Fruit fly (Drosophila melanogaster) whole organism, embryonic: ENCODE data around the gene CG15570.

Source experiments
- Atf3 ChIP-seq: fragments of 200-800 bp; sonication (Bioruptor generic); optimal IDR thresholded peaks from 3 replicates; lab custom pipeline; 2016; ENCODE audit warnings: missing biosample characterization, missing genetic modification characterization
- CG10321 ChIP-seq: fragments of 200-800 bp; sonication (Bioruptor generic); IDR thresholded peaks from 2 replicates; pipeline ENCODE4 v1.3.6; 2022; ENCODE audit warnings: missing biosample characterization, missing genetic modification characterization
- CG10543 ChIP-seq: fragments of 200-800 bp; sonication (Bioruptor generic); optimal IDR thresholded peaks from 3 replicates; lab custom pipeline; 2017; ENCODE audit warnings: missing biosample characterization, mild to moderate bottlenecking, missing genetic modification characterization, moderate library complexity
- CG10654 ChIP-seq: fragments of 200-800 bp; sonication (Bioruptor generic); optimal IDR thresholded peaks from 2 replicates; lab custom pipeline; 2016; ENCODE audit warnings: missing biosample characterization, missing genetic modification characterization
- CG10979 ChIP-seq: fragments of 200-800 bp; sonication (Bioruptor generic); optimal IDR thresholded peaks from 2 replicates; lab custom pipeline; 2018; ENCODE audit warnings: missing biosample characterization, mild to moderate bottlenecking, missing genetic modification characterization, moderate library complexity
- CG11560 ChIP-seq: fragments of 200-800 bp; sonication (Bioruptor generic); IDR thresholded peaks from 3 replicates; pipeline ENCODE4 v1.3.6; 2022; ENCODE audit warnings: missing biosample characterization, missing genetic modification characterization
- CG12219 ChIP-seq: fragments of 200-800 bp; sonication (Bioruptor generic); optimal IDR thresholded peaks from 3 replicates; lab custom pipeline; 2018; ENCODE audit warnings: missing biosample characterization, mild to moderate bottlenecking, missing genetic modification characterization
- CG13123 ChIP-seq: fragments of 200-800 bp; sonication (Bioruptor generic); optimal IDR thresholded peaks from 2 replicates; lab custom pipeline; 2016; ENCODE audit warnings: missing biosample characterization, missing genetic modification characterization
- CG14441 ChIP-seq: fragments of 200-800 bp; sonication (Bioruptor generic); IDR thresholded peaks from 2 replicates; pipeline ENCODE4 v1.3.6; 2022; ENCODE audit warnings: missing biosample characterization, missing genetic modification characterization
- CG14710 ChIP-seq: fragments of 200-800 bp; sonication (Bioruptor generic); optimal IDR thresholded peaks from 3 replicates; lab custom pipeline; 2019; ENCODE audit warnings: missing biosample characterization, mild to moderate bottlenecking, missing genetic modification characterization, moderate library complexity
- CG1602 ChIP-seq: fragments of 200-800 bp; sonication (Bioruptor generic); optimal IDR thresholded peaks from 3 replicates; lab custom pipeline; 2016; ENCODE audit warnings: missing biosample characterization, missing genetic modification characterization
- CG18619 ChIP-seq: fragments of 200-800 bp; sonication (Bioruptor generic); optimal IDR thresholded peaks from 3 replicates; lab custom pipeline; 2017; ENCODE audit warnings: missing biosample characterization, mild to moderate bottlenecking, missing genetic modification characterization
- CG30431 ChIP-seq: fragments of 200-800 bp; sonication (Bioruptor generic); optimal IDR thresholded peaks from 2 replicates; lab custom pipeline; 2017; ENCODE audit warnings: missing biosample characterization, missing genetic modification characterization
- CG32767 ChIP-seq: fragments of 200-800 bp; sonication (Bioruptor generic); IDR thresholded peaks from 2 replicates; pipeline ENCODE4 v1.3.6; 2022; ENCODE audit warnings: missing biosample characterization, missing genetic modification characterization
- CG32772 ChIP-seq: fragments of 200-800 bp; sonication (Bioruptor generic); IDR thresholded peaks from 2 replicates; pipeline ENCODE4 v1.3.6; 2022; ENCODE audit warnings: missing biosample characterization, missing genetic modification characterization
- CG5245 ChIP-seq: fragments of 200-800 bp; sonication (Bioruptor generic); optimal IDR thresholded peaks from 3 replicates; lab custom pipeline; 2016; ENCODE audit warnings: missing biosample characterization, missing genetic modification characterization
- CG6683 ChIP-seq: fragments of 200-800 bp; sonication (Bioruptor generic); optimal IDR thresholded peaks from 2 replicates; lab custom pipeline; 2017; ENCODE audit warnings: missing biosample characterization, mild to moderate bottlenecking, missing genetic modification characterization, missing genetic modification reagents
- CG7963 ChIP-seq: fragments of 200-800 bp; sonication (Bioruptor generic); IDR thresholded peaks from 3 replicates; pipeline ENCODE4 v1.3.6; 2022; ENCODE audit warnings: missing biosample characterization, missing genetic modification characterization; ENCODE audit not compliant: partially characterized antibody
- CG8089 ChIP-seq: fragments of 200-800 bp; sonication (Bioruptor generic); optimal IDR thresholded peaks from 3 replicates; lab custom pipeline; 2016; ENCODE audit warnings: missing biosample characterization, missing genetic modification characterization
- CG9727 ChIP-seq: fragments of 200-800 bp; sonication (Bioruptor generic); optimal IDR thresholded peaks from 3 replicates; lab custom pipeline; 2017; ENCODE audit warnings: missing biosample characterization, mild to moderate bottlenecking, missing genetic modification characterization
- CG9932 ChIP-seq: fragments of 200-800 bp; sonication (Bioruptor generic); IDR thresholded peaks from 2 replicates; pipeline ENCODE4 v1.3.6; 2022; ENCODE audit warnings: missing biosample characterization, missing genetic modification characterization
- Dad ChIP-seq: fragments of 200-800 bp; sonication (Bioruptor generic); optimal IDR thresholded peaks from 3 replicates; lab custom pipeline; 2016; ENCODE audit warnings: missing biosample characterization, missing genetic modification characterization
- Dbx ChIP-seq: fragments of 200-800 bp; sonication (Bioruptor generic); IDR thresholded peaks from 3 replicates; pipeline ENCODE4 v1.3.6; 2022; ENCODE audit warnings: missing biosample characterization, missing genetic modification characterization
- E2f2 ChIP-seq: fragments of 200-800 bp; sonication (Bioruptor generic); IDR thresholded peaks from 2 replicates; pipeline ENCODE4 v1.3.6; 2022; ENCODE audit warnings: missing biosample characterization, missing genetic modification characterization
- Ets65A ChIP-seq: fragments of 200-800 bp; sonication (Bioruptor generic); peaks from one replicate; lab custom pipeline; 2016; ENCODE audit warnings: missing biosample characterization, missing genetic modification characterization
- HHEX ChIP-seq: fragments of 200-800 bp; sonication (Bioruptor generic); optimal IDR thresholded peaks from 3 replicates; lab custom pipeline; 2017; ENCODE audit warnings: missing biosample characterization, mild to moderate bottlenecking, missing genetic modification characterization, missing genetic modification reagents
- Hey ChIP-seq: fragments of 200-800 bp; sonication (Bioruptor generic); optimal IDR thresholded peaks from 3 replicates; lab custom pipeline; 2018; ENCODE audit warnings: missing biosample characterization, mild to moderate bottlenecking, missing genetic modification characterization
- Hmx ChIP-seq: fragments of 200-800 bp; sonication (Bioruptor generic); optimal IDR thresholded peaks from 2 replicates; lab custom pipeline; 2016; ENCODE audit warnings: missing biosample characterization, missing genetic modification characterization
- Hr39 ChIP-seq: fragments of >200 bp; optimal IDR thresholded peaks from 2 replicates; lab custom pipeline; 2017
- Jarid2 ChIP-seq: fragments of 200-800 bp; sonication (Bioruptor generic); optimal IDR thresholded peaks from 3 replicates; lab custom pipeline; 2017; ENCODE audit warnings: mild to moderate bottlenecking, missing biosample characterization, missing genetic modification reagents, missing genetic modification characterization
- Myb ChIP-seq: fragments of 200-800 bp; sonication (Bioruptor generic); optimal IDR thresholded peaks from 2 replicates; lab custom pipeline; 2016; ENCODE audit warnings: missing biosample characterization, missing genetic modification characterization
- NFAT ChIP-seq: fragments of 200-800 bp; sonication (Bioruptor generic); IDR thresholded peaks from 2 replicates; pipeline ENCODE4 v1.3.6; 2022; ENCODE audit warnings: missing biosample characterization, missing genetic modification characterization
- Ptx1 ChIP-seq: fragments of 200-800 bp; sonication (Bioruptor generic); IDR thresholded peaks from 2 replicates; pipeline ENCODE4 v1.3.6; 2022; ENCODE audit warnings: missing biosample characterization, missing genetic modification characterization
- ato ChIP-seq: fragments of 200-800 bp; sonication (Bioruptor generic); IDR thresholded peaks from 2 replicates; pipeline ENCODE4 v1.3.6; 2022; ENCODE audit warnings: missing biosample characterization, missing genetic modification characterization; ENCODE audit not compliant: partially characterized antibody
- cato ChIP-seq: fragments of 200-800 bp; sonication (Bioruptor generic); optimal IDR thresholded peaks from 2 replicates; lab custom pipeline; 2016; ENCODE audit warnings: missing biosample characterization, missing genetic modification characterization, borderline replicate concordance
- corto ChIP-seq: fragments of 200-800 bp; sonication (Bioruptor generic); optimal IDR thresholded peaks from 2 replicates; lab custom pipeline; 2016; ENCODE audit warnings: missing biosample characterization, mild to moderate bottlenecking, missing genetic modification characterization, moderate library complexity
- cwo ChIP-seq: fragments of 200-800 bp; sonication (Bioruptor generic); optimal IDR thresholded peaks from 3 replicates; lab custom pipeline; 2017; ENCODE audit warnings: missing biosample characterization, missing genetic modification characterization, mild to moderate bottlenecking, moderate library complexity, missing genetic modification reagents
- danr ChIP-seq: fragments of 200-800 bp; sonication (Bioruptor generic); IDR thresholded peaks from 2 replicates; pipeline ENCODE4 v1.3.6; 2022; ENCODE audit warnings: missing biosample characterization, missing genetic modification characterization
- dati ChIP-seq: fragments of 200-800 bp; sonication (Bioruptor generic); IDR thresholded peaks from 2 replicates; pipeline ENCODE4 v1.3.6; 2022; ENCODE audit warnings: missing biosample characterization, missing genetic modification characterization
- ewg ChIP-seq: fragments of 200-800 bp; sonication (Bioruptor generic); optimal IDR thresholded peaks from 3 replicates; lab custom pipeline; 2017; ENCODE audit warnings: mild to moderate bottlenecking, missing biosample characterization, missing genetic modification reagents, missing genetic modification characterization
- eyg ChIP-seq: fragments of 200-800 bp; sonication (Bioruptor generic); optimal IDR thresholded peaks from 3 replicates; lab custom pipeline; 2016; ENCODE audit warnings: missing biosample characterization, missing genetic modification characterization
- ftz-f1 ChIP-seq: fragments of 200-800 bp; sonication (Bioruptor generic); optimal IDR thresholded peaks from 2 replicates; lab custom pipeline; 2016; ENCODE audit warnings: missing biosample characterization, missing genetic modification characterization
- gro ChIP-seq: fragments of 200-800 bp; sonication (Bioruptor generic); optimal IDR thresholded peaks from 2 replicates; lab custom pipeline; 2016; ENCODE audit warnings: missing biosample characterization, missing genetic modification characterization
- inv ChIP-seq: fragments of 200-800 bp; sonication (Bioruptor generic); IDR thresholded peaks from 2 replicates; pipeline ENCODE4 v1.3.6; 2022; ENCODE audit warnings: missing biosample characterization, missing genetic modification characterization; ENCODE audit not compliant: partially characterized antibody
- ken ChIP-seq: fragments of 200-800 bp; sonication (Bioruptor generic); IDR thresholded peaks from 3 replicates; pipeline ENCODE4 v1.3.6; 2022; ENCODE audit warnings: missing biosample characterization, missing genetic modification characterization
- knrl ChIP-seq: fragments of 200-800 bp; sonication (Bioruptor generic); IDR thresholded peaks from 3 replicates; pipeline ENCODE4 v1.3.6; 2022; ENCODE audit warnings: missing biosample characterization, missing genetic modification characterization; ENCODE audit not compliant: partially characterized antibody
- rib ChIP-seq: fragments of 200-800 bp; sonication (Bioruptor generic); IDR thresholded peaks from 2 replicates; pipeline ENCODE4 v1.3.6; 2022; ENCODE audit warnings: missing biosample characterization, missing genetic modification characterization
- row ChIP-seq: fragments of 200-800 bp; sonication (Bioruptor generic); IDR thresholded peaks from 3 replicates; pipeline ENCODE4 v1.3.6; 2022; ENCODE audit warnings: missing biosample characterization, missing genetic modification characterization
- sd ChIP-seq: fragments of 200-800 bp; sonication (Bioruptor generic); optimal IDR thresholded peaks from 3 replicates; lab custom pipeline; 2018; ENCODE audit warnings: missing biosample characterization, mild to moderate bottlenecking, missing genetic modification characterization, moderate library complexity
- slou ChIP-seq: fragments of 200-800 bp; sonication (Bioruptor generic); optimal IDR thresholded peaks from 3 replicates; lab custom pipeline; 2016; ENCODE audit warnings: missing biosample characterization, missing genetic modification characterization
- stwl ChIP-seq: fragments of 200-800 bp; sonication (Bioruptor generic); optimal IDR thresholded peaks from 3 replicates; lab custom pipeline; 2018; ENCODE audit warnings: missing biosample characterization, mild to moderate bottlenecking, missing genetic modification characterization, moderate library complexity
- yki ChIP-seq: fragments of >200 bp; optimal IDR thresholded peaks from 3 replicates; lab custom pipeline; 2018

CG15570 gene

DNA sequence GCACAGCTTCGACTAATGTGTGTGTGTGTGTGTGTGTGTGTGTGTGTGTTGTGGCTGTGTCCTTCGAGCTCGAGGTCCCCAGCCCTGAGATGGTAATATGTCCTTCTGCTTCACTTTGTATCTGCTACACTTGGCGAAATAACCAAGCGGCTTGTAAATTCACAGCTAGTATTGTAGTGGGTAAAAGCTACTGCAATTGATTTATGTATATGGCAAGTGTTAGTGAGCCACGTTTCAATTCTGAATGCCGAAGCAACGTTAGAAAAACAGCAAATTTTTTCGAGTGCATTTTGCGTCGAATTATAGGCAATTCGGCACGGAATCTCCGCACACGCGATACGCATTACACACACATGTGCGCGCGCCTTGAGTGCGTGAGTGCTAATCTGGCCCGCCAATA, 44.7 kb downstream of the CG15570 start (continued):
- TF ChIP-seq danr (GFP tag; lab: Robert Waterston, UW) (0 out of 2 replicates have a peak, but pooled peaks have one; percentile 7), CG5245 (GFP tag; lab: Kevin White, UChicago) (peak; percentile 12), corto (GFP tag; lab: Kevin White, UChicago) (no peak), Hr39 (no peak), inv (GFP tag; lab: Robert Waterston, UW) (no peak), sd (tag; lab: Kevin White, UChicago) (no peak), stwl (tag; lab: Kevin White, UChicago) (no peak), Myb (peak; percentile 7), cato (GFP tag; lab: Kevin White, UChicago) (no peak), Jarid2 (GFP tag; lab: Kevin White, UChicago) (no peak), Hey (peak; percentile 22), CG12219 (peak; percentile 43), row (GFP tag; lab: Robert Waterston, UW) (peak; percentile 64), CG9932 (GFP tag; lab: Robert Waterston, UW) (0 out of 2 replicates have a peak, but pooled peaks have one; percentile 33), CG32772 (GFP tag; lab: Robert Waterston, UW) (no peak), NFAT (GFP tag; lab: Robert Waterston, UW) (no peak; the same call in 1 of the 2 replicates), knrl (no peak), Ets65A (GFP tag; lab: Kevin White, UChicago) (peak; percentile 95), CG6683 (GFP tag; lab: Kevin White, UChicago) (no peak), CG14441 (peak; percentile 44; the same call in 1 of the 2 replicates), CG10654 (GFP tag; lab: Kevin White, UChicago) (no peak), CG13123 (GFP tag; lab: Kevin White, UChicago) (no peak), ato (GFP tag; lab: Robert Waterston, UW) (no peak), gro (GFP tag; lab: Kevin White, UChicago) (no peak), yki (lab: Kevin White, UChicago) (no peak), CG10979 (tag; lab: Kevin White, UChicago) (peak; percentile 46), ftz-f1 (GFP tag; lab: Kevin White, UChicago) (no peak), Dbx (GFP tag; lab: Robert Waterston, UW) (0 out of 3 replicates have a peak, but pooled peaks have one; percentile 15), dati (GFP tag; lab: Robert Waterston, UW) (no peak), CG7963 (GFP tag; lab: Robert Waterston, UW) (no peak), CG10543 (GFP tag; lab: Kevin White, UChicago) (no peak), CG10321 (GFP tag; lab: Robert Waterston, UW) (no peak), slou (GFP tag; lab: Kevin White, UChicago) (no peak), Hmx (GFP tag; lab: Kevin White, UChicago) (no peak), eyg (peak; percentile 29), CG9727 (GFP tag; lab: Kevin White, UChicago) (peak; percentile 26), cwo (GFP tag; lab: Kevin White, UChicago) (peak; percentile 57), Atf3 (no peak), CG14710 (peak; percentile 10), CG11560 (tag; lab: Robert Waterston, UW) (no peak), CG30431 (GFP tag; lab: Kevin White, UChicago) (peak; percentile 41), CG8089 (GFP tag; lab: Kevin White, UChicago) (peak; percentile 7), CG1602 (no peak), Ptx1 (peak; percentile 47; the same call in 1 of the 2 replicates), CG32767 (GFP tag; lab: Robert Waterston, UW) (no peak), Dad (GFP tag; lab: Kevin White, UChicago) (no peak), ewg (GFP tag; lab: Kevin White, UChicago) (peak; percentile 20), rib (no peak), ken (GFP tag; lab: Robert Waterston, UW) (no peak), E2f2 (GFP tag; lab: Robert Waterston, UW) (peak; percentile 14; the same call in 1 of the 2 replicates), CG18619 (peak; percentile 30), HHEX (GFP tag; lab: Kevin White, UChicago) (peak; percentile 45)
